Worm (Caenorhabditis elegans): Measurements from ENCODE around the gene M02D8.6.

- no peak for TF ChIP-seq him-1 (tag; optimal IDR thresholded peaks at IDR 0.05)
- no peak for TF ChIP-seq dao-5 (tag; optimal IDR thresholded peaks at IDR 0.05)
- TF ChIP-seq W03F9.2 (tag; optimal IDR thresholded peaks at IDR 0.05), result no peak
Measured at ce11 chrX:8704830-8705229, 26.9 kb downstream of the M02D8.6 start.
